In genomic region chrIII:400898-401297, ce11 we compare ENCODE assay signal across 2 worm cellular contexts.
TF ChIP-seq lines count a peak whose summit lies in the region.

No protein-coding gene starts in this region.

TF ChIP-seq in whole organism, L1 larva, 84 proteins besides CTCF, POLR2A, EP300 and RAD21:
- TF ChIP-seq unc-62 (GFP tag; optimal IDR thresholded peaks at IDR 0.05; lab: Kevin White, UChicago) (no peak), pqm-1 (tag; optimal IDR thresholded peaks at IDR 0.05; lab: Kevin White, UChicago) (no peak), ces-1 (GFP tag; optimal IDR thresholded peaks at IDR 0.05; lab: Kevin White, UChicago) (no peak), grh-1 (GFP tag; IDR thresholded peaks at IDR 0.05; lab: Robert Waterston, UW) (0 out of 2 replicates have a peak, but pooled peaks have one; percentile 28), elt-3 (tag; optimal IDR thresholded peaks at IDR 0.05; lab: Kevin White, UChicago) (peak in 1 of 6 experiments; percentile 16), snu-23 (GFP tag; optimal IDR thresholded peaks at IDR 0.05; lab: Kevin White, UChicago) (peak; percentile 8), nhr-71 (tag; optimal IDR thresholded peaks at IDR 0.05; lab: Kevin White, UChicago) (peak; percentile 5), nhr-20 (tag; optimal IDR thresholded peaks at IDR 0.05; lab: Kevin White, UChicago) (peak; percentile 19), fkh-10 (GFP tag; optimal IDR thresholded peaks at IDR 0.05; lab: Kevin White, UChicago) (no peak), C16A3.4 (tag; optimal IDR thresholded peaks at IDR 0.05; lab: Kevin White, UChicago) (no peak), nhr-85 (tag; lab: Kevin White, UChicago) (peak; percentile 88), nhr-28 (tag; optimal IDR thresholded peaks at IDR 0.05; lab: Kevin White, UChicago) (no peak), blmp-1 (tag; optimal IDR thresholded peaks at IDR 0.05; lab: Kevin White, UChicago) (peak; percentile 10)
TF ChIP-seq in whole organism, L1 larva: peak in this region for 7.

TF ChIP-seq in whole organism, L4 larva, 104 proteins besides CTCF, POLR2A, EP300 and RAD21:
- TF ChIP-seq hlh-30 (tag; optimal IDR thresholded peaks at IDR 0.05; lab: Kevin White, UChicago; ENCODE audit: insufficient read depth) (peak; percentile 22), zip-11 (GFP tag; IDR thresholded peaks at IDR 0.05; lab: Robert Waterston, UW) (no peak), D1046.2 (GFP tag; IDR thresholded peaks at IDR 0.05; lab: Robert Waterston, UW) (no peak), nhr-28 (tag; optimal IDR thresholded peaks at IDR 0.05; lab: Kevin White, UChicago) (peak; percentile 62)

Comparison
In these comparisons a context has a peak if more than half of its experiments do, and no peak if none do; other contexts are left out.
1. Of the 29 proteins assayed by ChIP-seq in both whole organism, L4 larva and whole organism, L1 larva: peak only in whole organism, L4 larva: nhr-28; only in whole organism, L1 larva: none; in both: none; in neither: 28.